Worm (Caenorhabditis elegans): ENCODE measurements around the gene nhr-99.

ce11 chrV:464800-465199 is 9.8 kb upstream of the nhr-99 start, which contains the start of gene nhr-201:
- TF ChIP-seq lin-13 (GFP tag; optimal IDR thresholded peaks at IDR 0.05) (no peak), unc-39 (tag; optimal IDR thresholded peaks at IDR 0.05) (no peak)

Measured in whole organism, L2 larva.